Fruit fly (Drosophila melanogaster): ENCODE data around the gene Brd8.

Brd8 gene

DNA sequence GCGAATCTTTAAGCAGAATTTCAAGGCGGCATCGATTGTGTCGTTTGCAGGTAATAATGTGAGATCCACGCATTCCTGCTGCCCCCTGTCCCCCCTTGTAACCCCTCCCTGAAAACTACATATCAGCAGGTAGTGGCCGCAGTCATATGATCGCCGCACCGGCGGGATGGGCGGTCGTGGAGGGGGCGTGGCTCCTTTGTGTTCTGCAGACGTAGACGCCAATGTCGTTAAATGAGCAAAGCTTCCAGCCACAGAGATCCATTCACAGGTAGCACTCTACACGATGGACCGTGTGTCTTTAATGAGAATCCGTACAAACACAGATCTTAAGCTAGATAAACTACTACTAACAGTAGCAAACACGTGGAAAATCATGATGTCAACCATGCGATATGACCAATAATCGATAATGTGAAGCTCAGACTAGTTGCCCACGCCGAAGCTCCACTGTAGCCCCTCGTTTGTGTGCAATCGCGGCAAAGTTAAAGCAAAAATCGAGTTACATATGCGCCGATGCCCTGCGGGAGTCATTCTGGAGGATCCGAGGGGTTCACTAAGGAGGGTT lies 32.8 kb downstream of the Brd8 start, which contains the start of gene CG45544:
Gene CG45544 (plus strand): TSS at position 523 of the 565 bp plus-strand sequence.
- TF ChIP-seq ssp (GFP tag; IDR thresholded peaks at IDR 0.05) (peak; percentile 22; the same call in 1 of the 2 replicates), sd (tag; optimal IDR thresholded peaks at IDR 0.05) (peak; percentile 61), Drgx (GFP tag; IDR thresholded peaks at IDR 0.05) (peak; percentile 71), CG1603 (tag; optimal IDR thresholded peaks at IDR 0.05) (peak; percentile 16), CG4730 (GFP tag; IDR thresholded peaks at IDR 0.05) (no peak), CG8290 (GFP tag; optimal IDR thresholded peaks at IDR 0.05) (no peak), CG8290 (tag; optimal IDR thresholded peaks at IDR 0.05) (peak in 1 of 2 experiments; percentile 6), Rfx (GFP tag; IDR thresholded peaks at IDR 0.05) (peak; percentile 45), CG12071 (GFP tag; optimal IDR thresholded peaks at IDR 0.05) (no peak), bsh (GFP tag; optimal IDR thresholded peaks at IDR 0.05) (peak in 1 of 2 experiments; percentile 83), slbo (GFP tag; IDR thresholded peaks at IDR 0.05) (peak; percentile 24; the same call in 1 of the 2 replicates), zfh1 (GFP tag; IDR thresholded peaks at IDR 0.05) (peak; percentile 29; the same call in 1 of the 3 replicates), sisA (GFP tag; IDR thresholded peaks at IDR 0.05) (peak; percentile 38; the same call in 1 of the 2 replicates), B-H1 (GFP tag; IDR thresholded peaks at IDR 0.05) (peak; percentile 32; the same call in 1 of the 3 replicates), gem (tag; optimal IDR thresholded peaks at IDR 0.05) (peak; percentile 13), dysf (GFP tag; IDR thresholded peaks at IDR 0.05) (peak; percentile 25; the same call in 1 of the 3 replicates), lbe (GFP tag; optimal IDR thresholded peaks at IDR 0.05) (peak; percentile 88), jumu (GFP tag; optimal IDR thresholded peaks at IDR 0.05) (no peak), hbn (GFP tag; IDR thresholded peaks at IDR 0.05; ENCODE audit: partially characterized antibody) (no peak), CG18764 (GFP tag; optimal IDR thresholded peaks at IDR 0.05) (no peak), CG1832 (GFP tag; optimal IDR thresholded peaks at IDR 0.05) (no peak), CG8765 (GFP tag; IDR thresholded peaks at IDR 0.05) (0 out of 2 replicates have a peak, but pooled peaks have one; percentile 19), HLHmδ (GFP tag; optimal IDR thresholded peaks at IDR 0.05) (no peak), CG34422 (GFP tag; IDR thresholded peaks at IDR 0.05) (peak; percentile 16; the same call in 1 of the 3 replicates), nom (GFP tag; optimal IDR thresholded peaks at IDR 0.05) (peak; percentile 83), Abd-B (GFP tag; optimal IDR thresholded peaks at IDR 0.05) (no peak), ttk (GFP tag; IDR thresholded peaks at IDR 0.05) (no peak), sens (GFP tag) (peak; percentile 76), CG1529 (GFP tag; optimal IDR thresholded peaks at IDR 0.05) (no peak), Gug (GFP tag; IDR thresholded peaks at IDR 0.05) (0 out of 4 replicates have a peak, but pooled peaks have one; percentile 40), Dll (GFP tag; IDR thresholded peaks at IDR 0.05; ENCODE audit: partially characterized antibody) (no peak), CG5953 (GFP tag; IDR thresholded peaks at IDR 0.05) (no peak), chn (GFP tag; optimal IDR thresholded peaks at IDR 0.05) (no peak), Pdp1 (GFP tag; optimal IDR thresholded peaks at IDR 0.05) (peak in 1 of 2 experiments; percentile 22), row (GFP tag; IDR thresholded peaks at IDR 0.05) (peak; percentile 55), Med (GFP tag) (peak; percentile 30), crol (GFP tag; IDR thresholded peaks at IDR 0.05) (peak; percentile 69), CG11247 (GFP tag; IDR thresholded peaks at IDR 0.05) (no peak), Ptx1 (GFP tag; IDR thresholded peaks at IDR 0.05) (peak; percentile 26; the same call in 1 of the 2 replicates), corto (GFP tag; optimal IDR thresholded peaks at IDR 0.05) (peak; percentile 96), ind (GFP tag; optimal IDR thresholded peaks at IDR 0.05) (peak; percentile 20), prd (optimal IDR thresholded peaks at IDR 0.05) (no peak), prd (GFP tag; IDR thresholded peaks at IDR 0.05) (peak; percentile 23; the same call in 1 of the 3 replicates), Xrp1 (GFP tag; IDR thresholded peaks at IDR 0.05) (peak; percentile 10; the same call in 1 of the 2 replicates), kah (GFP tag; optimal IDR thresholded peaks at IDR 0.05) (no peak), grau (tag; optimal IDR thresholded peaks at IDR 0.05) (peak; percentile 66), CG2712 (tag; optimal IDR thresholded peaks at IDR 0.05) (peak; percentile 5)
